Fruit fly (Drosophila melanogaster): ENCODE data around the gene CG14708.

CG14708 gene

dm6 chr3R:11562326-11563109 lies 8.6 kb downstream of the CG14708 start (continued):
- TF ChIP-seq HmgZ (tag; optimal IDR thresholded peaks at IDR 0.05) (peak; percentile 88), ranshi (GFP tag; IDR thresholded peaks at IDR 0.05) (peak; percentile 90), dimm (GFP tag; IDR thresholded peaks at IDR 0.05) (peak; percentile 69), CG2120 (GFP tag; optimal IDR thresholded peaks at IDR 0.05) (peak; percentile 96), B-H1 (GFP tag; IDR thresholded peaks at IDR 0.05) (peak; percentile 88), MESR4 (GFP tag; optimal IDR thresholded peaks at IDR 0.05) (no peak), Usf (GFP tag; optimal IDR thresholded peaks at IDR 0.05) (peak; percentile 66), unc-4 (GFP tag; IDR thresholded peaks at IDR 0.05; ENCODE audit: partially characterized antibody) (no peak), Hr78 (GFP tag; optimal IDR thresholded peaks at IDR 0.05) (peak in 1 of 2 experiments; percentile 84), prd (optimal IDR thresholded peaks at IDR 0.05) (no peak), prd (GFP tag; IDR thresholded peaks at IDR 0.05) (peak; percentile 97), CG14667 (GFP tag; IDR thresholded peaks at IDR 0.05) (peak; percentile 91), CG1233 (GFP tag; optimal IDR thresholded peaks at IDR 0.05) (peak; percentile 87), Max (GFP tag; optimal IDR thresholded peaks at IDR 0.05) (peak; percentile 91), CG3163 (GFP tag; optimal IDR thresholded peaks at IDR 0.05) (peak; percentile 70), CG15479 (GFP tag; optimal IDR thresholded peaks at IDR 0.05) (no peak), CG1792 (GFP tag; optimal IDR thresholded peaks at IDR 0.05) (peak; percentile 95), CG32532 (GFP tag; IDR thresholded peaks at IDR 0.05) (peak; percentile 96), Vsx1 (GFP tag; optimal IDR thresholded peaks at IDR 0.05) (peak; percentile 81), CoRest (tag; optimal IDR thresholded peaks at IDR 0.05) (peak; percentile 87), CG8765 (GFP tag; IDR thresholded peaks at IDR 0.05) (peak; percentile 77), CG9876 (GFP tag; optimal IDR thresholded peaks at IDR 0.05) (peak; percentile 69), CG14965 (GFP tag; optimal IDR thresholded peaks at IDR 0.05; ENCODE audit: borderline replicate concordance) (peak; percentile 68), CG17186 (GFP tag; optimal IDR thresholded peaks at IDR 0.05) (peak; percentile 59), E2f2 (GFP tag; IDR thresholded peaks at IDR 0.05) (peak; percentile 56), CG17385 (GFP tag; optimal IDR thresholded peaks at IDR 0.05) (peak; percentile 85), Side (GFP tag; optimal IDR thresholded peaks at IDR 0.05) (peak; percentile 95), tin (GFP tag; optimal IDR thresholded peaks at IDR 0.05) (peak; percentile 94), CG6254 (GFP tag; optimal IDR thresholded peaks at IDR 0.05) (peak; percentile 72), CG17829 (tag; optimal IDR thresholded peaks at IDR 0.05) (peak; percentile 94), lilli (GFP tag; optimal IDR thresholded peaks at IDR 0.05) (peak; percentile 95), Lhr (GFP tag; optimal IDR thresholded peaks at IDR 0.05) (peak; percentile 25), trem (tag; optimal IDR thresholded peaks at IDR 0.05) (peak; percentile 85), fd3F (GFP tag; optimal IDR thresholded peaks at IDR 0.05) (peak; percentile 88), CG14441 (GFP tag; IDR thresholded peaks at IDR 0.05) (peak; percentile 95), Doc2 (GFP tag; IDR thresholded peaks at IDR 0.05) (peak; percentile 77; the same call in 1 of the 2 replicates), Gug (GFP tag; IDR thresholded peaks at IDR 0.05) (peak; percentile 92), CG10147 (GFP tag; optimal IDR thresholded peaks at IDR 0.05) (peak; percentile 90), Tbp (GFP tag; optimal IDR thresholded peaks at IDR 0.05) (no peak), CG18476 (GFP tag; optimal IDR thresholded peaks at IDR 0.05) (peak; percentile 92), CG13123 (GFP tag; optimal IDR thresholded peaks at IDR 0.05) (peak; percentile 53), CG1602 (GFP tag; optimal IDR thresholded peaks at IDR 0.05) (peak; percentile 76), sqz (GFP tag; optimal IDR thresholded peaks at IDR 0.05) (peak; percentile 97), CG4282 (GFP tag; optimal IDR thresholded peaks at IDR 0.05) (peak; percentile 58), sob (GFP tag; IDR thresholded peaks at IDR 0.05) (peak; percentile 95), CG12219 (GFP tag; optimal IDR thresholded peaks at IDR 0.05) (peak; percentile 87), p53 (GFP tag; optimal IDR thresholded peaks at IDR 0.05) (peak; percentile 48), lmd (GFP tag; IDR thresholded peaks at IDR 0.05) (peak; percentile 93), cato (GFP tag; optimal IDR thresholded peaks at IDR 0.05; ENCODE audit: borderline replicate concordance) (peak; percentile 40)
